Fruit fly (Drosophila melanogaster): Measurements from ENCODE around the gene Ddrgk1.

DNA sequence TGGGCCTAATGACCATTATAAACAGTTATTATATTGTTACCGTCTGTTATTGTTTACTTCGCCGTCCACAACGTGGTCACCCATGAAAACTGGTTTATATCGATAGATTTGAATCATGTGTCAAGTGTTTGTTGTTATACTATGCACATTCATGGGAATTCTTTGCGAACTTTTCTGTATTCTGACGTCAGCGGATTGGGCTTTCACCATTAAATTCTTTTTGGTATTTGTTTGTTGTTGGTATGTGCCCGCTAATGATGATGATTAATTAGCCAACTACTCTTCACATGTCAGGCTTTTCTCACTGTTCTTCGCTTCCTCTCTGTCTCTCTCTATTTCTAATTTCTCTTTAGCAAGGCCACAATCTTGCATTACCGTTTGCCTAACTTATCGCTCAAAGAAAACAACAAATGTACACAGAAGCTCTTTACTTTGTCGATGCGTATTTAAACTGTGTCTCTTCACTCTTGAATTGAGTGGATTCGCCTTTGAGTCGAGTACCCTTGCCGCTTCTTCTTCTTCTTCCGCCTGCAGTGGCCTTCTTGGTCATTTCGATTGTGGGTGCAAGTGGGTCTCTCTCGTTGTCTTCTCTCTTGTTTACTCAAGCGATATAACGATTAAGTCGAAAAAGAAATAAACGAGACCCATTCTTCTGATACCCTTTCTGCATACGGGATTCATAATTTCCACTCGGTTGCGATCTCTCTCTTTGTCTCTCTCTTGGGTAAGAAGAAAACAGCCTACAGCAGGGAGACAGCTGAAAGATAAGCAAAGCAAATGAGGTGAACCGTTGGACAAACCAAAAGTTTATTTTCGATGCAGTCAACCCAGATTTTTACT is 11.0 kb upstream of the Ddrgk1 start:
- TF ChIP-seq CG8301 (tag; optimal IDR thresholded peaks at IDR 0.05) (no peak), CG10348 (GFP tag; IDR thresholded peaks at IDR 0.05) (no peak)
